Fruit fly (Drosophila melanogaster) whole organism, embryonic: ENCODE results near the gene wapl.

Source experiments
- CG10274 ChIP-seq: fragments of 200-800 bp; sonication (Bioruptor generic); optimal IDR thresholded peaks from 3 replicates; lab custom pipeline; 2017; ENCODE audit warnings: missing biosample characterization, mild to moderate bottlenecking, missing genetic modification characterization
- CG10654 ChIP-seq: fragments of 200-800 bp; sonication (Bioruptor generic); optimal IDR thresholded peaks from 2 replicates; lab custom pipeline; 2016; ENCODE audit warnings: missing biosample characterization, missing genetic modification characterization
- CG10959 ChIP-seq: fragments of 200-800 bp; sonication (Bioruptor generic); IDR thresholded peaks from 2 replicates; pipeline ENCODE4 v1.3.6; 2022; ENCODE audit warnings: missing biosample characterization, missing genetic modification characterization
- CG11695 ChIP-seq: fragments of 200-800 bp; sonication (Bioruptor generic); IDR thresholded peaks from 3 replicates; pipeline ENCODE4 v1.3.6; 2022; ENCODE audit warnings: missing biosample characterization, missing genetic modification characterization
- CG13894 ChIP-seq: fragments of 200-800 bp; sonication (Bioruptor generic); optimal IDR thresholded peaks from 3 replicates; lab custom pipeline; 2018; ENCODE audit warnings: missing biosample characterization, mild to moderate bottlenecking, missing genetic modification characterization, moderate library complexity
- CG17385 ChIP-seq: fragments of 200-800 bp; sonication (Bioruptor generic); optimal IDR thresholded peaks from 3 replicates; lab custom pipeline; 2018; ENCODE audit warnings: missing biosample characterization, mild to moderate bottlenecking, missing genetic modification characterization
- CG17829 ChIP-seq: fragments of 200-800 bp; optimal IDR thresholded peaks from 2 replicates; lab custom pipeline; 2019; ENCODE audit warnings: missing biosample characterization, mild to moderate bottlenecking, missing genetic modification characterization, moderate library complexity
- CG18599 ChIP-seq: fragments of 200-800 bp; sonication (Bioruptor generic); optimal IDR thresholded peaks from 3 replicates; lab custom pipeline; 2017; ENCODE audit warnings: missing biosample characterization, missing genetic modification characterization, mild to moderate bottlenecking, moderate library complexity, missing genetic modification reagents
- CG2120 ChIP-seq: fragments of 200-800 bp; sonication (Bioruptor generic); optimal IDR thresholded peaks from 3 replicates; lab custom pipeline; 2016; ENCODE audit warnings: missing biosample characterization, missing genetic modification characterization
- CG4360 ChIP-seq: fragments of 200-800 bp; sonication (Bioruptor generic); IDR thresholded peaks from 2 replicates; pipeline ENCODE4 v1.3.6; 2022; ENCODE audit warnings: missing biosample characterization, missing genetic modification characterization
- CG4820 ChIP-seq: fragments of 200-800 bp; sonication (Bioruptor generic); optimal IDR thresholded peaks from 3 replicates; lab custom pipeline; 2016; ENCODE audit warnings: missing biosample characterization, missing genetic modification characterization
- CG5953 ChIP-seq: fragments of 200-800 bp; sonication (Bioruptor generic); IDR thresholded peaks from 2 replicates; pipeline ENCODE4 v1.3.6; 2022; ENCODE audit warnings: missing biosample characterization, missing genetic modification characterization
- CG8290 ChIP-seq, 3 experiments: fragments of 200-800 bp; sonication (Bioruptor generic); optimal IDR thresholded peaks; 2 replicates each; lab custom pipeline; 2016 to 2019; ENCODE audit warnings: missing biosample characterization in 3 of 3, missing genetic modification characterization in 3 of 3, mild to moderate bottlenecking in 2 of 3, moderate library complexity in 1 of 3
- CHES-1-like ChIP-seq: fragments of 200-800 bp; sonication (Bioruptor generic); optimal IDR thresholded peaks from 2 replicates; lab custom pipeline; 2016; ENCODE audit warnings: missing biosample characterization, missing genetic modification characterization
- CoRest ChIP-seq: fragments of 200-800 bp; sonication (Bioruptor generic); optimal IDR thresholded peaks from 3 replicates; lab custom pipeline; 2018; ENCODE audit warnings: missing biosample characterization, mild to moderate bottlenecking, missing genetic modification characterization, moderate library complexity
- Dbx ChIP-seq: fragments of 200-800 bp; sonication (Bioruptor generic); IDR thresholded peaks from 3 replicates; pipeline ENCODE4 v1.3.6; 2022; ENCODE audit warnings: missing biosample characterization, missing genetic modification characterization
- Deaf1 ChIP-seq: fragments of 200-800 bp; optimal IDR thresholded peaks from 3 replicates; lab custom pipeline; 2019; ENCODE audit warnings: missing biosample characterization, mild to moderate bottlenecking, missing genetic modification characterization, moderate library complexity
- Gug ChIP-seq: fragments of 200-800 bp; sonication (Bioruptor generic); IDR thresholded peaks from 4 replicates; pipeline ENCODE4 v1.3.6; 2022; ENCODE audit warnings: missing biosample characterization, missing genetic modification characterization
- HLH4C ChIP-seq: fragments of 200-800 bp; sonication (Bioruptor generic); IDR thresholded peaks from 3 replicates; pipeline ENCODE4 v1.3.6; 2022; ENCODE audit warnings: missing biosample characterization, missing genetic modification characterization; ENCODE audit not compliant: partially characterized antibody
- HLH54F ChIP-seq: fragments of 200-800 bp; sonication (Bioruptor generic); optimal IDR thresholded peaks from 3 replicates; lab custom pipeline; 2016; ENCODE audit warnings: missing biosample characterization, missing genetic modification characterization
- Hr3 ChIP-seq: fragments of 200-800 bp; sonication (Bioruptor generic); optimal IDR thresholded peaks from 3 replicates; lab custom pipeline; 2016; ENCODE audit warnings: missing biosample characterization, missing genetic modification characterization
- Lhr ChIP-seq: fragments of 200-800 bp; sonication (Bioruptor generic); optimal IDR thresholded peaks from 3 replicates; lab custom pipeline; 2017; ENCODE audit warnings: mild to moderate bottlenecking, missing biosample characterization, missing genetic modification reagents, missing genetic modification characterization
- Ptx1 ChIP-seq: fragments of 200-800 bp; sonication (Bioruptor generic); IDR thresholded peaks from 2 replicates; pipeline ENCODE4 v1.3.6; 2022; ENCODE audit warnings: missing biosample characterization, missing genetic modification characterization
- Ravus ChIP-seq: fragments of 200-800 bp; sonication (Bioruptor generic); IDR thresholded peaks from 2 replicates; pipeline ENCODE4 v1.3.6; 2022; ENCODE audit warnings: missing biosample characterization, missing genetic modification characterization
- Vsx1 ChIP-seq: fragments of 200-800 bp; sonication (Bioruptor generic); optimal IDR thresholded peaks from 2 replicates; lab custom pipeline; 2017; ENCODE audit warnings: missing biosample characterization, mild to moderate bottlenecking, missing genetic modification characterization, missing genetic modification reagents
- bbx ChIP-seq: fragments of 200-800 bp; sonication (Bioruptor generic); IDR thresholded peaks from 2 replicates; pipeline ENCODE4 v1.3.6; 2022; ENCODE audit warnings: missing biosample characterization, missing genetic modification characterization; ENCODE audit not compliant: partially characterized antibody
- btn ChIP-seq: fragments of 200-800 bp; sonication (Bioruptor generic); optimal IDR thresholded peaks from 2 replicates; lab custom pipeline; 2016; ENCODE audit warnings: missing biosample characterization, missing genetic modification characterization
- chif ChIP-seq, 2 experiments: fragments of 200-800 bp; sonication (Bioruptor generic); optimal IDR thresholded peaks; 3 replicates each; lab custom pipeline; 2016; ENCODE audit warnings: missing biosample characterization in 2 of 2, missing genetic modification characterization in 2 of 2
- ci ChIP-seq: fragments of 200-800 bp; sonication (Bioruptor generic); IDR thresholded peaks from 3 replicates; pipeline ENCODE4 v1.3.6; 2022; ENCODE audit warnings: missing biosample characterization, missing genetic modification characterization
- corto ChIP-seq: fragments of 200-800 bp; sonication (Bioruptor generic); optimal IDR thresholded peaks from 2 replicates; lab custom pipeline; 2016; ENCODE audit warnings: missing biosample characterization, mild to moderate bottlenecking, missing genetic modification characterization, moderate library complexity
- ems ChIP-seq: fragments of 200-800 bp; sonication (Bioruptor generic); optimal IDR thresholded peaks from 3 replicates; lab custom pipeline; 2016; ENCODE audit warnings: missing biosample characterization, missing genetic modification characterization
- gcm2 ChIP-seq: fragments of 200-800 bp; sonication (Bioruptor generic); optimal IDR thresholded peaks from 2 replicates; lab custom pipeline; 2016; ENCODE audit warnings: missing biosample characterization, missing genetic modification characterization
- gro ChIP-seq: fragments of 200-800 bp; sonication (Bioruptor generic); optimal IDR thresholded peaks from 2 replicates; lab custom pipeline; 2016; ENCODE audit warnings: missing biosample characterization, missing genetic modification characterization
- h ChIP-seq: fragments of >200 bp; optimal IDR thresholded peaks from 2 replicates; lab custom pipeline; 2017
- hbn ChIP-seq: fragments of 200-800 bp; sonication (Bioruptor generic); IDR thresholded peaks from 2 replicates; pipeline ENCODE4 v1.3.6; 2022; ENCODE audit warnings: missing biosample characterization, missing genetic modification characterization; ENCODE audit not compliant: partially characterized antibody
- inv ChIP-seq: fragments of 200-800 bp; sonication (Bioruptor generic); IDR thresholded peaks from 2 replicates; pipeline ENCODE4 v1.3.6; 2022; ENCODE audit warnings: missing biosample characterization, missing genetic modification characterization; ENCODE audit not compliant: partially characterized antibody
- jing ChIP-seq: fragments of 200-800 bp; sonication (Bioruptor generic); optimal IDR thresholded peaks from 2 replicates; lab custom pipeline; 2018; ENCODE audit warnings: missing biosample characterization, mild to moderate bottlenecking, missing genetic modification characterization
- knrl ChIP-seq: fragments of 200-800 bp; sonication (Bioruptor generic); IDR thresholded peaks from 3 replicates; pipeline ENCODE4 v1.3.6; 2022; ENCODE audit warnings: missing biosample characterization, missing genetic modification characterization; ENCODE audit not compliant: partially characterized antibody
- nmo ChIP-seq: fragments of 200-800 bp; sonication (Bioruptor generic); optimal IDR thresholded peaks from 2 replicates; lab custom pipeline; 2018; ENCODE audit warnings: missing biosample characterization, mild to moderate bottlenecking, missing genetic modification characterization, moderate library complexity
- pnt ChIP-seq: fragments of 200-800 bp; sonication (Bioruptor generic); optimal IDR thresholded peaks from 3 replicates; lab custom pipeline; 2016; ENCODE audit warnings: missing biosample characterization, missing genetic modification characterization
- sisA ChIP-seq: fragments of 200-800 bp; sonication (Bioruptor generic); IDR thresholded peaks from 2 replicates; pipeline ENCODE4 v1.3.6; 2022; ENCODE audit warnings: missing biosample characterization, missing genetic modification characterization
- sob ChIP-seq: fragments of 200-800 bp; sonication (Bioruptor generic); IDR thresholded peaks from 2 replicates; pipeline ENCODE4 v1.3.6; 2022; ENCODE audit warnings: missing biosample characterization, missing genetic modification characterization
- stwl ChIP-seq: fragments of 200-800 bp; sonication (Bioruptor generic); optimal IDR thresholded peaks from 3 replicates; lab custom pipeline; 2018; ENCODE audit warnings: missing biosample characterization, mild to moderate bottlenecking, missing genetic modification characterization, moderate library complexity
- sug ChIP-seq: fragments of 200-800 bp; optimal IDR thresholded peaks from 2 replicates; lab custom pipeline; 2019; ENCODE audit warnings: missing biosample characterization, mild to moderate bottlenecking, missing genetic modification characterization, moderate library complexity
- tna ChIP-seq: fragments of 200-800 bp; sonication (Bioruptor generic); IDR thresholded peaks from 2 replicates; pipeline ENCODE4 v1.3.6; 2022; ENCODE audit warnings: missing biosample characterization, missing genetic modification characterization; ENCODE audit not compliant: partially characterized antibody
- unc-4 ChIP-seq: fragments of 200-800 bp; sonication (Bioruptor generic); IDR thresholded peaks from 2 replicates; pipeline ENCODE4 v1.3.6; 2022; ENCODE audit warnings: missing biosample characterization, missing genetic modification characterization; ENCODE audit not compliant: partially characterized antibody
- vvl ChIP-seq: fragments of 200-800 bp; sonication (Bioruptor generic); IDR thresholded peaks from 2 replicates; pipeline ENCODE4 v1.3.6; 2022; ENCODE audit warnings: missing biosample characterization, missing genetic modification characterization
- wdn ChIP-seq: fragments of 200-800 bp; sonication (Bioruptor generic); IDR thresholded peaks from 2 replicates; pipeline ENCODE4 v1.3.6; 2022; ENCODE audit warnings: missing biosample characterization, missing genetic modification characterization
- zen ChIP-seq: fragments of 200-800 bp; sonication (Bioruptor generic); optimal IDR thresholded peaks from 3 replicates; lab custom pipeline; 2018; ENCODE audit warnings: missing biosample characterization, mild to moderate bottlenecking, missing genetic modification characterization, moderate library complexity

wapl gene

DNA sequence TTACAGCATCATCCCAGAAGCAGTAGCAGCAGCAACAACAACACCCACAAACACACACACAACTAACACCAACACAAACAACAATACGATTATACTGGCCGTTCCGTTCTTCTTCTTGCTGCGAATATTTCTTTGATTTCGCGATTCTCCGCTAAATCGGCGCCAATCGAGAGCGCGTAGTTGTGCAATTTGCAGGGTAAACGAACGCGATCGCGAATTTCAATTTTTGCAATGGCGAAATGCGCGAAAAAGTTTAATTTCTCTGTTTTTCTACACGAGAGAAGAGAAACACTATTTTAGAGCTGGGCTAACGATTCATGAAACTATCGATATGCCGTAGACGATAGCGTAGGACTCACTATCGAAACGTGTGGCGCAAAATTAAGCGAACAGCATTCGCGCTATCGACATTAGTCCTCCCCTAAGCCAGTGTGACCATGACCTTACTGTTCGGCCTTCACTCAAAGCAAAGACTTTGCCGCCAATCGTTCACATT, at the start of gene wapl (continued):
- TF ChIP-seq CG5953: no peak
- TF ChIP-seq CG4360: peak; percentile 76
- TF ChIP-seq vvl (GFP tag; lab: Robert Waterston, UW): peak; percentile 61
- TF ChIP-seq Hr3 (GFP tag; lab: Kevin White, UChicago): no peak
- 0 out of 2 replicates have a peak, but pooled peaks have one; percentile 8 for TF ChIP-seq sisA
- 0 out of 2 replicates have a peak, but pooled peaks have one; percentile 32 for TF ChIP-seq sob (GFP tag; lab: Robert Waterston, UW)
- TF ChIP-seq HLH54F (GFP tag; lab: Kevin White, UChicago): peak; percentile 47
- no peak for TF ChIP-seq Vsx1 (GFP tag; lab: Kevin White, UChicago)
- TF ChIP-seq ci (GFP tag; lab: Robert Waterston, UW): peak; percentile 44; the same call in 1 of the 3 replicates
- TF ChIP-seq inv (GFP tag; lab: Robert Waterston, UW): peak; percentile 91
- peak; percentile 97 for TF ChIP-seq bbx (GFP tag; lab: Robert Waterston, UW)
- peak; percentile 96 for TF ChIP-seq CG17385 (GFP tag; lab: Kevin White, UChicago)
- peak; percentile 77 for TF ChIP-seq gro (GFP tag; lab: Kevin White, UChicago)
- TF ChIP-seq CoRest (tag; lab: Kevin White, UChicago): peak; percentile 6
- TF ChIP-seq btn: no peak
- TF ChIP-seq HLH4C (GFP tag; lab: Robert Waterston, UW): peak; percentile 92
- TF ChIP-seq Dbx (GFP tag; lab: Robert Waterston, UW): peak; percentile 53; the same call in 1 of the 3 replicates
- peak; percentile 22 for TF ChIP-seq zen (tag; lab: Kevin White, UChicago)
- peak; percentile 34 for TF ChIP-seq nmo (GFP tag; lab: Kevin White, UChicago)
- no peak for TF ChIP-seq CG10959 (GFP tag; lab: Robert Waterston, UW)
- peak; percentile 93 for TF ChIP-seq tna (GFP tag; lab: Robert Waterston, UW)
- TF ChIP-seq pnt (GFP tag; lab: Kevin White, UChicago): no peak
- peak; percentile 92 for TF ChIP-seq hbn (GFP tag; lab: Robert Waterston, UW)
- peak; percentile 93 for TF ChIP-seq knrl
- TF ChIP-seq Lhr (GFP tag; lab: Kevin White, UChicago): peak; percentile 67
- TF ChIP-seq CG8290 (GFP tag; optimal IDR thresholded peaks at IDR 0.05; lab: Kevin White, UChicago): peak; percentile 12
- TF ChIP-seq CG8290 (tag; optimal IDR thresholded peaks at IDR 0.05; lab: Kevin White, UChicago): peak in 1 of 2 experiments; percentile 76
- peak; percentile 9 for TF ChIP-seq ems (GFP tag; lab: Kevin White, UChicago)
- peak; percentile 14 for TF ChIP-seq CG17829
- TF ChIP-seq CG13894 (tag; lab: Kevin White, UChicago): peak; percentile 8
- no peak for TF ChIP-seq CG10654
- TF ChIP-seq Gug (GFP tag; lab: Robert Waterston, UW): peak; percentile 51; the same call in 1 of the 4 replicates
- TF ChIP-seq gcm2 (GFP tag; lab: Kevin White, UChicago): peak; percentile 48
- peak; percentile 37 for TF ChIP-seq CHES-1-like (GFP tag; lab: Kevin White, UChicago)
- no peak for TF ChIP-seq corto (GFP tag; lab: Kevin White, UChicago)
- no peak for TF ChIP-seq CG10274 (GFP tag; lab: Kevin White, UChicago)
- TF ChIP-seq CG4820 (GFP tag; lab: Kevin White, UChicago): no peak
- TF ChIP-seq Ptx1: 0 out of 2 replicates have a peak, but pooled peaks have one; percentile 10
- peak; percentile 5 for TF ChIP-seq CG18599 (GFP tag; lab: Kevin White, UChicago)
- peak; percentile 61 for TF ChIP-seq stwl (tag; lab: Kevin White, UChicago)
- TF ChIP-seq unc-4: peak; percentile 96
- no peak for TF ChIP-seq h (lab: Kevin White, UChicago)
- TF ChIP-seq jing (GFP tag; lab: Kevin White, UChicago): no peak
- peak in 1 of 2 experiments; percentile 17 for TF ChIP-seq chif (GFP tag; optimal IDR thresholded peaks at IDR 0.05; lab: Kevin White, UChicago)
- TF ChIP-seq CG11695 (GFP tag; lab: Robert Waterston, UW): 0 out of 3 replicates have a peak, but pooled peaks have one; percentile 23
- peak; percentile 49 for TF ChIP-seq sug
- TF ChIP-seq CG2120 (GFP tag; lab: Kevin White, UChicago): peak; percentile 58
- peak; percentile 10 for TF ChIP-seq Deaf1 (tag; lab: Kevin White, UChicago)
- TF ChIP-seq Ravus: no peak
- no peak for TF ChIP-seq wdn (GFP tag; lab: Robert Waterston, UW)
